Worm (Caenorhabditis elegans) whole organism, L3 larva: ENCODE results near the gene F19B10.4.

Experiments used
- R02D3.7 ChIP-seq: fragments of 150-350 bp; optimal IDR thresholded peaks from 2 replicates; lab custom pipeline; 2014; ENCODE audit warnings: missing biosample characterization, missing genetic modification characterization
- ZK546.5 ChIP-seq: sonication (generic microtip); optimal IDR thresholded peaks from 2 replicates; lab custom pipeline; 2017; ENCODE audit warnings: missing biosample characterization, missing genetic modification characterization
- aly-2 ChIP-seq: fragments of 150-350 bp; optimal IDR thresholded peaks from 2 replicates; lab custom pipeline; 2014; ENCODE audit warnings: missing biosample characterization, missing genetic modification characterization
- ama-1 ChIP-seq: fragments of 150-350 bp; optimal IDR thresholded peaks from 2 replicates; lab custom pipeline; 2018
- ceh-16 ChIP-seq: sonication (generic microtip); optimal IDR thresholded peaks from 2 replicates; lab custom pipeline; 2017; ENCODE audit warnings: missing biosample characterization, missing genetic modification characterization
- ceh-28 ChIP-seq: fragments of 150-350 bp; optimal IDR thresholded peaks from 2 replicates; lab custom pipeline; 2014; ENCODE audit warnings: missing biosample characterization, missing genetic modification reagents, missing genetic modification characterization
- ceh-82 ChIP-seq: fragments of 150-350 bp; optimal IDR thresholded peaks from 2 replicates; lab custom pipeline; 2014; ENCODE audit warnings: missing biosample characterization, missing genetic modification characterization
- ceh-9 ChIP-seq: sonication (generic microtip); optimal IDR thresholded peaks from 2 replicates; lab custom pipeline; 2018; ENCODE audit warnings: missing biosample characterization, missing genetic modification characterization
- daf-12 ChIP-seq: fragments of 150-350 bp; optimal IDR thresholded peaks from 2 replicates; lab custom pipeline; 2014; ENCODE audit warnings: missing biosample characterization, missing genetic modification reagents, missing genetic modification characterization
- egl-27 ChIP-seq: sonication (generic microtip); optimal IDR thresholded peaks from 4 replicates; lab custom pipeline; 2017; ENCODE audit warnings: missing biosample characterization, missing genetic modification reagents, missing genetic modification characterization
- egl-5 ChIP-seq: fragments of 150-350 bp; optimal IDR thresholded peaks from 2 replicates; lab custom pipeline; 2017; ENCODE audit warnings: missing biosample characterization, missing genetic modification reagents, missing genetic modification characterization, inconsistent platforms
- elt-1 ChIP-seq: fragments of 150-350 bp; optimal IDR thresholded peaks from 2 replicates; lab custom pipeline; 2014; ENCODE audit warnings: missing biosample characterization, missing genetic modification characterization
- elt-2 ChIP-seq: sonication (generic microtip); optimal IDR thresholded peaks from 2 replicates; lab custom pipeline; 2016; ENCODE audit warnings: missing genetic modification reagents, mild to moderate bottlenecking, missing genetic modification characterization, missing compliant biosample characterization
- elt-3 ChIP-seq, 3 experiments: fragments of 150-350 bp in 1 of 3; sonication (generic microtip) in 2 of 3; optimal IDR thresholded peaks; 2 replicates in 2 of 3; 4 replicates in 1 of 3; lab custom pipeline; 2014 to 2017; ENCODE audit warnings: missing biosample characterization in 3 of 3, missing genetic modification characterization in 3 of 3
- eor-1 ChIP-seq, 2 experiments: fragments of 150-350 bp; optimal IDR thresholded peaks; 2 replicates each; lab custom pipeline; 2014 to 2018; ENCODE audit warnings: missing biosample characterization in 2 of 2, missing genetic modification characterization in 2 of 2
- fkh-10 ChIP-seq: sonication (generic microtip); optimal IDR thresholded peaks from 2 replicates; lab custom pipeline; 2017; ENCODE audit warnings: missing biosample characterization, missing genetic modification reagents, missing genetic modification characterization
- fos-1 ChIP-seq: fragments of 150-350 bp; optimal IDR thresholded peaks from 2 replicates; lab custom pipeline; 2014; ENCODE audit warnings: missing biosample characterization, missing genetic modification characterization
- hmg-11 ChIP-seq: sonication (generic microtip); optimal IDR thresholded peaks from 2 replicates; lab custom pipeline; 2016; ENCODE audit warnings: missing genetic modification characterization, missing compliant biosample characterization
- jun-1 ChIP-seq: fragments of 150-350 bp; optimal IDR thresholded peaks from 2 replicates; lab custom pipeline; 2014; ENCODE audit warnings: missing biosample characterization, missing genetic modification reagents, missing genetic modification characterization
- lin-15B ChIP-seq: fragments of 150-350 bp; optimal IDR thresholded peaks from 2 replicates; lab custom pipeline; 2014; ENCODE audit warnings: missing biosample characterization, missing genetic modification characterization
- lin-39 ChIP-seq: fragments of 150-350 bp; optimal IDR thresholded peaks from 2 replicates; lab custom pipeline; 2018; ENCODE audit warnings: missing biosample characterization, missing genetic modification reagents, missing genetic modification characterization
- lsy-12 ChIP-seq: sonication (generic microtip); optimal IDR thresholded peaks from 2 replicates; lab custom pipeline; 2016; ENCODE audit warnings: mild to moderate bottlenecking, missing genetic modification characterization, missing compliant biosample characterization
- mdl-1 ChIP-seq: fragments of 150-350 bp; optimal IDR thresholded peaks from 2 replicates; lab custom pipeline; 2014; ENCODE audit warnings: missing biosample characterization, missing genetic modification characterization
- mml-1 ChIP-seq: fragments of 150-350 bp; sonication (generic microtip); optimal IDR thresholded peaks from 3 replicates; lab custom pipeline; 2014; ENCODE audit warnings: missing biosample characterization, missing genetic modification characterization
- nfya-1 ChIP-seq: sonication (generic microtip); optimal IDR thresholded peaks from 2 replicates; lab custom pipeline; 2017; ENCODE audit warnings: missing genetic modification characterization, mild to moderate bottlenecking, missing compliant biosample characterization, antibody characterized with exemption, moderate library complexity; ENCODE audit not compliant: insufficient read depth
- nhr-11 ChIP-seq: fragments of 150-350 bp; optimal IDR thresholded peaks from 2 replicates; lab custom pipeline; 2014; ENCODE audit warnings: missing biosample characterization, missing genetic modification characterization
- nhr-12 ChIP-seq: fragments of 150-350 bp; optimal IDR thresholded peaks from 2 replicates; lab custom pipeline; 2014; ENCODE audit warnings: missing biosample characterization, missing genetic modification characterization
- nhr-23 ChIP-seq: fragments of 150-350 bp; optimal IDR thresholded peaks from 2 replicates; lab custom pipeline; 2014; ENCODE audit warnings: missing biosample characterization, missing genetic modification reagents, missing genetic modification characterization
- nhr-237 ChIP-seq: fragments of 150-350 bp; optimal IDR thresholded peaks from 2 replicates; lab custom pipeline; 2014; ENCODE audit warnings: missing biosample characterization, missing genetic modification characterization
- nhr-25 ChIP-seq: sonication (generic microtip); optimal IDR thresholded peaks from 2 replicates; lab custom pipeline; 2017; ENCODE audit warnings: missing biosample characterization, missing genetic modification characterization
- nhr-28 ChIP-seq: fragments of 150-350 bp; optimal IDR thresholded peaks from 2 replicates; lab custom pipeline; 2014; ENCODE audit warnings: missing biosample characterization, missing genetic modification characterization
- nhr-43 ChIP-seq: sonication (generic microtip); optimal IDR thresholded peaks from 2 replicates; lab custom pipeline; 2016; ENCODE audit warnings: mild to moderate bottlenecking, missing genetic modification characterization, missing compliant biosample characterization; ENCODE audit not compliant: poor library complexity, severe bottlenecking
- nhr-67 ChIP-seq: fragments of 150-350 bp; optimal IDR thresholded peaks from 2 replicates; lab custom pipeline; 2014; ENCODE audit warnings: missing biosample characterization, missing genetic modification characterization
- nhr-76 ChIP-seq: fragments of 150-350 bp; sonication (generic microtip); optimal IDR thresholded peaks from 5 replicates; lab custom pipeline; 2014; ENCODE audit warnings: missing biosample characterization, missing genetic modification characterization
- nhr-77 ChIP-seq: fragments of 150-350 bp; optimal IDR thresholded peaks from 2 replicates; lab custom pipeline; 2014; ENCODE audit warnings: missing biosample characterization, missing genetic modification characterization
- pha-4 ChIP-seq: fragments of 150-350 bp; optimal IDR thresholded peaks from 2 replicates; lab custom pipeline; 2014; ENCODE audit warnings: missing biosample characterization, missing genetic modification reagents, missing genetic modification characterization
- pqm-1 ChIP-seq: fragments of 150-350 bp; optimal IDR thresholded peaks from 2 replicates; lab custom pipeline; 2017; ENCODE audit warnings: missing biosample characterization, missing genetic modification characterization, inconsistent platforms
- sea-2 ChIP-seq: fragments of 150-350 bp; sonication (generic microtip); optimal IDR thresholded peaks from 4 replicates; lab custom pipeline; 2014; ENCODE audit warnings: missing biosample characterization, missing genetic modification reagents, missing genetic modification characterization
- skn-1 ChIP-seq: fragments of 150-350 bp; optimal IDR thresholded peaks from 2 replicates; lab custom pipeline; 2014; ENCODE audit warnings: missing biosample characterization, missing genetic modification characterization
- tbx-2 ChIP-seq: sonication (generic microtip); optimal IDR thresholded peaks from 2 replicates; lab custom pipeline; 2016; ENCODE audit warnings: mild to moderate bottlenecking, missing genetic modification characterization, missing compliant biosample characterization
- unc-39 ChIP-seq: sonication (generic microtip); optimal IDR thresholded peaks from 4 replicates; lab custom pipeline; 2017; ENCODE audit warnings: missing biosample characterization, missing genetic modification characterization
- zag-1 ChIP-seq: fragments of 150-350 bp; optimal IDR thresholded peaks from 2 replicates; lab custom pipeline; 2014; ENCODE audit warnings: missing biosample characterization, missing genetic modification characterization
- ztf-11 ChIP-seq: fragments of 150-350 bp; optimal IDR thresholded peaks from 2 replicates; lab custom pipeline; 2014; ENCODE audit warnings: missing biosample characterization, missing genetic modification characterization
- ztf-4 ChIP-seq: fragments of 150-350 bp; optimal IDR thresholded peaks from 2 replicates; lab custom pipeline; 2014; ENCODE audit warnings: missing biosample characterization, missing genetic modification characterization

Gene F19B10.4

ce11 chrII:3680366-3680765 is 20.5 kb downstream of the F19B10.4 start:
- TF ChIP-seq eor-1 (tag; optimal IDR thresholded peaks at IDR 0.05; lab: Kevin White, UChicago) (no peak), zag-1 (no peak), nhr-76 (tag; lab: Kevin White, UChicago) (no peak), sea-2 (GFP tag; lab: Kevin White, UChicago) (no peak), ceh-9 (tag; lab: Kevin White, UChicago) (no peak), elt-2 (tag; lab: Kevin White, UChicago) (no peak), skn-1 (tag; lab: Kevin White, UChicago) (no peak), lin-15B (tag; lab: Kevin White, UChicago) (no peak), ZK546.5 (no peak), nhr-67 (tag; lab: Kevin White, UChicago) (no peak), lsy-12 (tag; lab: Kevin White, UChicago) (no peak), daf-12 (no peak), ztf-11 (tag; lab: Kevin White, UChicago) (no peak), unc-39 (tag; lab: Kevin White, UChicago) (no peak)

- TF ChIP-seq ceh-28 (tag; lab: Kevin White, UChicago) (no peak), nhr-67 (tag; lab: Kevin White, UChicago) (no peak), tbx-2 (tag; lab: Kevin White, UChicago) (no peak), elt-1 (no peak), nhr-237 (tag; lab: Kevin White, UChicago) (no peak), nhr-11 (tag; lab: Kevin White, UChicago) (no peak), daf-12 (no peak), nhr-77 (tag; lab: Kevin White, UChicago) (no peak), pha-4 (no peak), nhr-43 (tag; lab: Kevin White, UChicago) (no peak), R02D3.7 (tag; lab: Kevin White, UChicago) (no peak)
Measured at ce11 chrII:3681365-3682083, 21.6 kb downstream of the F19B10.4 start, which contains the start of gene F19B10.10. Gene F19B10.10 (minus strand): TSS chrII:3681415.

- no peak for TF ChIP-seq eor-1 (tag; optimal IDR thresholded peaks at IDR 0.05; lab: Kevin White, UChicago)
- no peak for TF ChIP-seq lsy-12 (tag; lab: Kevin White, UChicago)
- peak; percentile 74 for TF ChIP-seq R02D3.7 (tag; lab: Kevin White, UChicago)
- TF ChIP-seq nhr-25, result peak; percentile 85
- TF ChIP-seq jun-1 (tag; lab: Kevin White, UChicago), result no peak
- TF ChIP-seq mdl-1, result no peak
- TF ChIP-seq fkh-10 (GFP tag; lab: Kevin White, UChicago), result no peak
- peak; percentile 81 for TF ChIP-seq pha-4
- TF ChIP-seq nhr-11 (tag; lab: Kevin White, UChicago), result no peak
- TF ChIP-seq aly-2 (tag; lab: Kevin White, UChicago), result no peak
- no peak for TF ChIP-seq tbx-2 (tag; lab: Kevin White, UChicago)
- TF ChIP-seq pqm-1 (tag; lab: Kevin White, UChicago), result no peak
- TF ChIP-seq elt-3 (tag; optimal IDR thresholded peaks at IDR 0.05; lab: Kevin White, UChicago), result no peak
- peak; percentile 34 for TF ChIP-seq egl-5 (tag; lab: Kevin White, UChicago)
- TF ChIP-seq nhr-12 (tag; lab: Kevin White, UChicago), result no peak
- TF ChIP-seq nhr-76 (tag; lab: Kevin White, UChicago), result no peak
- no peak for TF ChIP-seq fos-1
- no peak for TF ChIP-seq zag-1
- TF ChIP-seq ceh-9 (tag; lab: Kevin White, UChicago), result no peak
- no peak for TF ChIP-seq ceh-16 (tag; lab: Kevin White, UChicago)
- no peak for TF ChIP-seq ceh-82 (tag; lab: Kevin White, UChicago)
- TF ChIP-seq lin-39 (tag; lab: Kevin White, UChicago), result peak; percentile 45
- TF ChIP-seq nfya-1, result peak; percentile 81
- no peak for TF ChIP-seq skn-1 (tag; lab: Kevin White, UChicago)
- no peak for TF ChIP-seq ztf-11 (tag; lab: Kevin White, UChicago)
- peak; percentile 65 for TF ChIP-seq nhr-23 (tag; lab: Kevin White, UChicago)
- TF ChIP-seq elt-2 (tag; lab: Kevin White, UChicago), result peak; percentile 70
- TF ChIP-seq hmg-11, result no peak
- TF ChIP-seq ztf-4 (tag; lab: Kevin White, UChicago), result no peak
- TF ChIP-seq ZK546.5, result no peak
- TF ChIP-seq ama-1 (lab: Kevin White, UChicago), result no peak
- no peak for TF ChIP-seq nhr-28 (tag; lab: Kevin White, UChicago)
- peak; percentile 44 for TF ChIP-seq elt-1
- TF ChIP-seq unc-39 (tag; lab: Kevin White, UChicago), result no peak
- TF ChIP-seq sea-2 (GFP tag; lab: Kevin White, UChicago), result no peak
- no peak for TF ChIP-seq mml-1
- no peak for TF ChIP-seq nhr-67 (tag; lab: Kevin White, UChicago)
- TF ChIP-seq daf-12, result no peak
- TF ChIP-seq nhr-77 (tag; lab: Kevin White, UChicago), result no peak
- TF ChIP-seq lin-15B (tag; lab: Kevin White, UChicago), result peak; percentile 65
- TF ChIP-seq nhr-43 (tag; lab: Kevin White, UChicago), result peak; percentile 50
- no peak for TF ChIP-seq egl-27
- no peak for TF ChIP-seq nhr-237 (tag; lab: Kevin White, UChicago)
- no peak for TF ChIP-seq ceh-28 (tag; lab: Kevin White, UChicago)
Measured at ce11 chrII:3682770-3683234, 22.9 kb downstream of the F19B10.4 start, which contains the start of gene F19B10.1. Gene F19B10.1 (plus strand): TSS chrII:3683184.
